Fruit fly (Drosophila melanogaster): ENCODE measurements around the gene me31B.

The me31B gene

dm6 chr2L:10205940-10206339 is 33.2 kb upstream of the me31B start:
- TF ChIP-seq CG8159 (tag; optimal IDR thresholded peaks at IDR 0.05) (no peak), CG10348 (GFP tag; IDR thresholded peaks at IDR 0.05) (no peak), CG13204 (GFP tag; optimal IDR thresholded peaks at IDR 0.05) (no peak), CG14655 (GFP tag; optimal IDR thresholded peaks at IDR 0.05) (no peak), Snoo (tag; optimal IDR thresholded peaks at IDR 0.05) (no peak), EcR (GFP tag; optimal IDR thresholded peaks at IDR 0.05) (no peak), CG8301 (tag; optimal IDR thresholded peaks at IDR 0.05) (no peak), gl (tag; optimal IDR thresholded peaks at IDR 0.05) (no peak), Ets98B (GFP tag; IDR thresholded peaks at IDR 0.05) (no peak), CG17806 (tag; optimal IDR thresholded peaks at IDR 0.05) (no peak), CG34367 (tag; optimal IDR thresholded peaks at IDR 0.05) (no peak), CG32121 (GFP tag; IDR thresholded peaks at IDR 0.05) (no peak)

- TF ChIP-seq CG14655 (GFP tag; optimal IDR thresholded peaks at IDR 0.05) (no peak), Snoo (tag; optimal IDR thresholded peaks at IDR 0.05) (no peak), D1 (tag; optimal IDR thresholded peaks at IDR 0.05) (no peak), CG17806 (tag; optimal IDR thresholded peaks at IDR 0.05) (no peak), Pif1A (GFP tag; optimal IDR thresholded peaks at IDR 0.05) (no peak), CG10348 (GFP tag; IDR thresholded peaks at IDR 0.05) (no peak), CG34367 (tag; optimal IDR thresholded peaks at IDR 0.05) (no peak), Pif1B (GFP tag; optimal IDR thresholded peaks at IDR 0.05) (no peak), gl (tag; optimal IDR thresholded peaks at IDR 0.05) (no peak), CG8159 (tag; optimal IDR thresholded peaks at IDR 0.05) (no peak), Ets98B (GFP tag; IDR thresholded peaks at IDR 0.05) (no peak), fd96Ca (GFP tag; IDR thresholded peaks at IDR 0.05) (no peak), CG4496 (GFP tag; IDR thresholded peaks at IDR 0.05) (no peak), CG12605 (GFP tag; IDR thresholded peaks at IDR 0.05) (no peak), rn (GFP tag; IDR thresholded peaks at IDR 0.05) (no peak), CG9948 (tag; optimal IDR thresholded peaks at IDR 0.05) (no peak), CG13204 (GFP tag; optimal IDR thresholded peaks at IDR 0.05) (no peak)
These were observed 32.4 kb upstream of the me31B start, which contains the start of gene Snx17 for dm6 chr2L:10206633-10207162. Gene Snx17, minus strand, starts transcription at chr2L:10206961.

dm6 chr2L:10208799-10209794 is 30.0 kb upstream of the me31B start, which contains the start of gene CG5731:
Gene CG5731, minus strand, starts transcription at chr2L:10209744.
- TF ChIP-seq Snoo (tag; optimal IDR thresholded peaks at IDR 0.05) = no peak
- TF ChIP-seq CG10348 (GFP tag; IDR thresholded peaks at IDR 0.05) = no peak
- no peak for TF ChIP-seq D1 (tag; optimal IDR thresholded peaks at IDR 0.05)
- peak; percentile 64 for TF ChIP-seq EcR (GFP tag; optimal IDR thresholded peaks at IDR 0.05)
- no peak for TF ChIP-seq CG8159 (tag; optimal IDR thresholded peaks at IDR 0.05)
- TF ChIP-seq CG32121 (GFP tag; IDR thresholded peaks at IDR 0.05) = 0 out of 2 replicates have a peak, but pooled peaks have one; percentile 16
- 0 out of 2 replicates have a peak, but pooled peaks have one; percentile 21 for TF ChIP-seq CG12605 (GFP tag; IDR thresholded peaks at IDR 0.05)
- TF ChIP-seq CG17806 (tag; optimal IDR thresholded peaks at IDR 0.05) = no peak
- TF ChIP-seq CG13204 (GFP tag; optimal IDR thresholded peaks at IDR 0.05) = no peak
- TF ChIP-seq CG15710 (tag; optimal IDR thresholded peaks at IDR 0.05) = no peak

dm6 chr2L:10210631-10211557 is 28.2 kb upstream of the me31B start, which contains the start of the genes CG5727 and ath:
Gene CG5727, minus strand, starts transcription at chr2L:10210681.
Gene ath, plus strand, starts transcription at chr2L:10211143.
- no peak for TF ChIP-seq rn (GFP tag; IDR thresholded peaks at IDR 0.05)
- TF ChIP-seq CG17806 (tag; optimal IDR thresholded peaks at IDR 0.05) = peak; percentile 10

- TF ChIP-seq CG4496 (GFP tag; IDR thresholded peaks at IDR 0.05) (no peak), Snoo (tag; optimal IDR thresholded peaks at IDR 0.05) (no peak), CG32121 (GFP tag; IDR thresholded peaks at IDR 0.05) (no peak), Ets98B (GFP tag; IDR thresholded peaks at IDR 0.05) (no peak), CG34367 (tag; optimal IDR thresholded peaks at IDR 0.05) (no peak), CG15710 (tag; optimal IDR thresholded peaks at IDR 0.05) (no peak)
These were observed 19.1 kb upstream of the me31B start for dm6 chr2L:10220010-10220409.

Data from whole organism, pupa.